Worm (Caenorhabditis elegans) whole organism, L4/young adult: ENCODE data around the gene cthd-1.

Source experiments
- dao-5 ChIP-seq: sonication (generic microtip); optimal IDR thresholded peaks from 2 replicates; lab custom pipeline; 2016; ENCODE audit warnings: missing genotype, missing genetic modification characterization, moderate library complexity, missing compliant biosample characterization
- him-1 ChIP-seq: sonication (generic microtip); optimal IDR thresholded peaks from 2 replicates; lab custom pipeline; 2016; ENCODE audit warnings: missing genotype, missing genetic modification reagents, missing genetic modification characterization, missing compliant biosample characterization

ce11 chrV:9706592-9706991 is 28.5 kb downstream of the cthd-1 start:
- no peak for TF ChIP-seq dao-5 (tag; lab: Kevin White, UChicago)
- no peak for TF ChIP-seq him-1 (tag; lab: Kevin White, UChicago)
